Worm (Caenorhabditis elegans) whole organism, midembryonic: ENCODE results near the gene nhr-167.

Source experiments
- med-1 ChIP-seq: sonication (generic microtip); optimal IDR thresholded peaks from 2 replicates; lab custom pipeline; 2017; ENCODE audit warnings: missing genetic modification characterization, mild to moderate bottlenecking, missing compliant biosample characterization, antibody characterized with exemption, missing genetic modification reagents; ENCODE audit not compliant: insufficient read depth
- ref-1 ChIP-seq: fragments of 200-800 bp; sonication (Bioruptor generic); conservative IDR thresholded peaks from 2 replicates; pipeline ENCODE4 v1.3.6; 2022; ENCODE audit warnings: missing genetic modification reagents, missing genetic modification characterization, missing compliant biosample characterization
- ztf-29 ChIP-seq: fragments of 200-800 bp; sonication (Bioruptor generic); IDR thresholded peaks from 2 replicates; pipeline ENCODE4 v1.3.6; 2022; ENCODE audit warnings: missing genetic modification reagents, missing genetic modification characterization, missing compliant biosample characterization

ce11 chrX:11983576-11984061, 1.7 kb upstream of the nhr-167 start, which contains the start of gene C49F5.3:
- TF ChIP-seq med-1 (no peak), ztf-29 (GFP tag; lab: Robert Waterston, UW) (no peak), ref-1 (GFP tag; lab: Robert Waterston, UW) (no peak)
